Worm (Caenorhabditis elegans) whole organism, L1 larva: ENCODE data around the gene F08G2.8.

Experiments used
- C34B4.2 ChIP-seq: sonication (generic microtip); optimal IDR thresholded peaks from 2 replicates; lab custom pipeline; 2017; ENCODE audit warnings: mild to moderate bottlenecking, missing genetic modification characterization, missing compliant biosample characterization
- F16B12.6 ChIP-seq: fragments of 150-350 bp; optimal IDR thresholded peaks from 2 replicates; lab custom pipeline; 2014; ENCODE audit warnings: missing biosample characterization, missing genetic modification characterization
- ceh-88 ChIP-seq: fragments of 200-800 bp; sonication (Bioruptor generic); IDR thresholded peaks from 2 replicates; pipeline ENCODE4 v1.3.6; 2022; ENCODE audit warnings: missing genetic modification characterization, missing compliant biosample characterization
- dpl-1 ChIP-seq, 3 experiments: fragments of 150-350 bp in 2 of 3; sonication (generic microtip) in 1 of 3; optimal IDR thresholded peaks; 2 replicates each; lab custom pipeline; 2014 to 2017; ENCODE audit warnings: missing biosample characterization in 3 of 3, missing genetic modification characterization in 3 of 3, missing genetic modification reagents in 3 of 3
- dsc-1 ChIP-seq: sonication (generic microtip); optimal IDR thresholded peaks from 2 replicates; lab custom pipeline; 2016; ENCODE audit warnings: mild to moderate bottlenecking, missing genetic modification characterization, missing compliant biosample characterization
- efl-1 ChIP-seq, 4 experiments: fragments of 150-350 bp; optimal IDR thresholded peaks in 3 of 4; peaks in 1 of 4; 1 replicate in 1 of 4; 2 replicates in 3 of 4; lab custom pipeline; 2014; ENCODE audit warnings: missing biosample characterization in 2 of 4, missing genetic modification characterization in 2 of 4, missing genetic modification reagents in 2 of 4
- efl-3 ChIP-seq: fragments of 200-800 bp; sonication (Bioruptor generic); optimal IDR thresholded peaks from 2 replicates; lab custom pipeline; 2018; ENCODE audit warnings: mild to moderate bottlenecking, missing genetic modification characterization, missing compliant biosample characterization
- elt-2 ChIP-seq: sonication (generic microtip); optimal IDR thresholded peaks from 2 replicates; lab custom pipeline; 2016; ENCODE audit warnings: missing genetic modification characterization, mild to moderate bottlenecking, inconsistent platforms, missing compliant biosample characterization, missing genetic modification reagents
- ets-5 ChIP-seq: fragments of 200-800 bp; sonication (Bioruptor generic); IDR thresholded peaks from 2 replicates; pipeline ENCODE4 v1.3.6; 2022; ENCODE audit warnings: missing genetic modification characterization, missing compliant biosample characterization
- fkh-8 ChIP-seq: sonication (generic microtip); optimal IDR thresholded peaks from 2 replicates; lab custom pipeline; 2016; ENCODE audit warnings: mild to moderate bottlenecking, missing genetic modification characterization, missing compliant biosample characterization
- grh-1 ChIP-seq: fragments of 200-800 bp; sonication (Bioruptor generic); IDR thresholded peaks from 2 replicates; pipeline ENCODE4 v1.3.6; 2022; ENCODE audit warnings: missing genetic modification reagents, missing genetic modification characterization, missing compliant biosample characterization
- isw-1 ChIP-seq: fragments of 200-800 bp; sonication (Bioruptor generic); IDR thresholded peaks from 2 replicates; pipeline ENCODE4 v1.3.6; 2022; ENCODE audit warnings: missing genetic modification characterization, missing compliant biosample characterization
- jun-1 ChIP-seq: fragments of 150-350 bp; optimal IDR thresholded peaks from 2 replicates; lab custom pipeline; 2014; ENCODE audit warnings: missing biosample characterization, missing genetic modification reagents, missing genetic modification characterization
- lin-35 ChIP-seq, 2 experiments: fragments of 150-350 bp; optimal IDR thresholded peaks; 2 replicates each; lab custom pipeline; 2014; ENCODE audit warnings: missing biosample characterization in 2 of 2, missing genetic modification characterization in 2 of 2, missing genetic modification reagents in 2 of 2
- lir-3 ChIP-seq: sonication (generic microtip); optimal IDR thresholded peaks from 2 replicates; lab custom pipeline; 2016; ENCODE audit warnings: mild to moderate bottlenecking, missing genetic modification characterization, moderate library complexity, missing compliant biosample characterization; ENCODE audit not compliant: poor library complexity
- mab-9 ChIP-seq: fragments of 200-800 bp; sonication (Bioruptor generic); IDR thresholded peaks from 2 replicates; pipeline ENCODE4 v1.3.6; 2022; ENCODE audit warnings: missing genetic modification reagents, missing genetic modification characterization, missing compliant biosample characterization
- mdl-1 ChIP-seq, 2 experiments: fragments of 150-350 bp; optimal IDR thresholded peaks; 2 replicates each; lab custom pipeline; 2014 to 2017; ENCODE audit warnings: missing biosample characterization in 2 of 2, missing genetic modification characterization in 2 of 2, inconsistent platforms in 1 of 2
- mef-2 ChIP-seq: fragments of 150-350 bp; optimal IDR thresholded peaks from 2 replicates; lab custom pipeline; 2014; ENCODE audit warnings: missing biosample characterization, missing genetic modification characterization
- nhr-19 ChIP-seq: fragments of 200-800 bp; sonication (Bioruptor generic); conservative IDR thresholded peaks from 2 replicates; pipeline ENCODE4 v1.3.6; 2022; ENCODE audit warnings: missing genetic modification characterization, missing compliant biosample characterization
- nhr-20 ChIP-seq: sonication (generic microtip); optimal IDR thresholded peaks from 2 replicates; lab custom pipeline; 2016; ENCODE audit warnings: mild to moderate bottlenecking, missing genetic modification characterization, missing compliant biosample characterization
- nhr-237 ChIP-seq: fragments of 150-350 bp; optimal IDR thresholded peaks from 2 replicates; lab custom pipeline; 2014; ENCODE audit warnings: missing biosample characterization, missing genetic modification characterization
- nhr-28 ChIP-seq: fragments of 150-350 bp; optimal IDR thresholded peaks from 2 replicates; lab custom pipeline; 2014; ENCODE audit warnings: missing biosample characterization, missing genetic modification characterization
- nhr-47 ChIP-seq: sonication (generic microtip); optimal IDR thresholded peaks from 2 replicates; lab custom pipeline; 2016; ENCODE audit warnings: mild to moderate bottlenecking, missing genetic modification characterization, moderate library complexity, missing compliant biosample characterization
- nhr-77 ChIP-seq: fragments of 150-350 bp; optimal IDR thresholded peaks from 2 replicates; lab custom pipeline; 2014; ENCODE audit warnings: missing biosample characterization, missing genetic modification characterization
- nhr-84 ChIP-seq: sonication (generic microtip); optimal IDR thresholded peaks from 2 replicates; lab custom pipeline; 2017; ENCODE audit warnings: missing biosample characterization, missing genetic modification characterization
- nhr-85 ChIP-seq: sonication (generic microtip); peaks from one replicate; lab custom pipeline; 2016; ENCODE audit warnings: missing genetic modification characterization, inconsistent platforms, missing compliant biosample characterization
- sptf-1 ChIP-seq: fragments of 150-350 bp; optimal IDR thresholded peaks from 2 replicates; lab custom pipeline; 2014; ENCODE audit warnings: missing biosample characterization, missing genetic modification characterization
- sup-37 ChIP-seq: fragments of 200-800 bp; sonication (Bioruptor generic); optimal IDR thresholded peaks from 2 replicates; lab custom pipeline; 2018; ENCODE audit warnings: mild to moderate bottlenecking, missing genetic modification characterization, missing compliant biosample characterization
- tbx-2 ChIP-seq: sonication (generic microtip); optimal IDR thresholded peaks from 2 replicates; lab custom pipeline; 2016; ENCODE audit warnings: missing genetic modification characterization, missing compliant biosample characterization
- unc-130 ChIP-seq: fragments of 150-350 bp; optimal IDR thresholded peaks from 2 replicates; lab custom pipeline; 2017; ENCODE audit warnings: missing biosample characterization, missing genetic modification characterization, inconsistent platforms
- unc-30 ChIP-seq: sonication (generic microtip); optimal IDR thresholded peaks from 2 replicates; lab custom pipeline; 2017; ENCODE audit warnings: missing biosample characterization, missing genetic modification characterization
- unc-86 ChIP-seq: sonication (generic microtip); optimal IDR thresholded peaks from 2 replicates; lab custom pipeline; 2016; ENCODE audit warnings: missing genetic modification characterization, missing compliant biosample characterization
- vab-15 ChIP-seq: sonication (generic microtip); optimal IDR thresholded peaks from 2 replicates; lab custom pipeline; 2017; ENCODE audit warnings: missing genotype, mild to moderate bottlenecking, missing genetic modification characterization, missing compliant biosample characterization
- zag-1 ChIP-seq: fragments of 150-350 bp; optimal IDR thresholded peaks from 2 replicates; lab custom pipeline; 2014; ENCODE audit warnings: missing biosample characterization, missing genetic modification characterization
- zip-4 ChIP-seq: fragments of 200-800 bp; sonication (Bioruptor generic); optimal IDR thresholded peaks from 2 replicates; lab custom pipeline; 2018; ENCODE audit warnings: mild to moderate bottlenecking, missing genetic modification characterization, moderate library complexity, missing compliant biosample characterization

Gene F08G2.8

ce11 chrII:13855352-13855751, 3.2 kb downstream of the F08G2.8 start:
- TF ChIP-seq nhr-19 (GFP tag; lab: Robert Waterston, UW) (no peak), fkh-8 (tag; lab: Kevin White, UChicago) (no peak), sup-37 (GFP tag; lab: Kevin White, UChicago) (no peak), nhr-237 (tag; lab: Kevin White, UChicago) (no peak), zag-1 (tag; lab: Kevin White, UChicago) (no peak)
- TF ChIP-seq, all 84 proteins: peak for 0

DNA sequence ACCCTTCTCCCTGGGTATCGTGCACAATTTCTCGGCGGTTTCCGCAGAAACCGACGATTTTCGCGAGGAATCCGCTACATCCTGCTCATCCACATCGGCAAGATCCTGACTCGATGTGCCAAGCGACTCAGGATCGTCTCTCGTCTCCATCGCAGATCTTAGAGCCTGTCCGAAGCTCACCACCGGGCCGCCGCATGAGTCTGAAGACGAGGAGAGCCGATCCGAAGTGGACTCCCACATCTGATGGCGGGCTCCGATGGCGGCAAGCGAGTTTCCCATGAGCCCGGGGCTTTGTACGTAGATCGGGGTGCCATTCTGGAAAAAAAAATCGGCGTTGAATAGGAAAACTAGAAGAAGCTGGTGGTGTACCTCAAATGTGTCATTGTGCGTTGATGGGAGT, 6.2 kb downstream of the F08G2.8 start:
- TF ChIP-seq efl-1 (optimal IDR thresholded peaks at IDR 0.05; lab: Kevin White, UChicago), result no peak
- TF ChIP-seq efl-1 (GFP tag; optimal IDR thresholded peaks at IDR 0.05 in 1 of 2; lab: Kevin White, UChicago), result peak in 1 of 2 experiments; percentile 40
- peak; percentile 19 for TF ChIP-seq nhr-85 (tag; lab: Kevin White, UChicago)
- no peak for TF ChIP-seq ceh-88 (GFP tag; lab: Robert Waterston, UW)

DNA sequence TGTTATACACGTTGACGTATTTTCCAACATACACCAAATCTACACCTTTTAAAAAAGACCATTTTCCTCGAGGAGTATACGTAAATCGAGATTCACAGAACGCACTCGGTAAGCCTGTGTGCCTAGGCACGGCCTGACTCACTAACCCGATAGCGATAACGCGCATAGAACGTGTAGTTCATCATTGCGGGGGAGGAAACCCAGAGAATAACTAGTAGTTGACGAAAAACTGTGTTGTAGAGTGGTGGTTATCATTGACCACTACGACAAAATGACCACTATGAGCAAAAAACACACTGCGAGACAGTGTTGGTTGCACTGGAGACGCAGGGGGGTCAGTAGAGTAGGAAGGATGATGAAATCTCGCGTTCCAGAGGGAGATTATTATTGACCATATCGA, 7.7 kb downstream of the F08G2.8 start:
- no peak for TF ChIP-seq efl-1 (optimal IDR thresholded peaks at IDR 0.05; lab: Kevin White, UChicago)
- peak in 1 of 2 experiments; percentile 80 for TF ChIP-seq efl-1 (GFP tag; optimal IDR thresholded peaks at IDR 0.05 in 1 of 2; lab: Kevin White, UChicago)
- peak; percentile 40 for TF ChIP-seq jun-1
- TF ChIP-seq zip-4 (GFP tag; lab: Kevin White, UChicago), result no peak
- TF ChIP-seq elt-2, result peak; percentile 16
- TF ChIP-seq, all 84 proteins: peak for 3

DNA sequence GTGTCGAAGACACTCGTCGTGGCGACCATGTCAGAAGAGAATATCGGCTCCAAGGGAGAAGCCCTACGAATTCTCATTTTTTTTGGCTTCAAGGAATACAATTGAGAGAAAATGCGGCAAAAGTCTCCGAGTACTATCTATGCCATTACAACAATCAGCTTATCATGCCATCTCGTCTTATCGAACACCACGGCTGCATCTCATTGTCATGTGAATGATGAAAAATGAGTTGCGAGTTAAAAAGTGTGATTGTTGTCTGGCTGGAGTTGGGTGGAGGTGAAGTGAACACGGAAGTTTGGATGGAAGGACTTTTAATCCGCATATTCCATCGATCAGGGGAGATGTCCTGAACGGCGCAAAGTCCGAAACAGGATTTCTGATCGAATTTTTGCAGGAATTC, 8.8 kb downstream of the F08G2.8 start:
- TF ChIP-seq C34B4.2 (tag; lab: Kevin White, UChicago) (no peak), nhr-85 (tag; lab: Kevin White, UChicago) (peak; percentile 50), unc-30 (tag; lab: Kevin White, UChicago) (no peak), nhr-28 (tag; lab: Kevin White, UChicago) (no peak), nhr-47 (tag; lab: Kevin White, UChicago) (no peak), vab-15 (tag; lab: Kevin White, UChicago) (no peak), tbx-2 (no peak), nhr-20 (no peak), unc-130 (tag; lab: Kevin White, UChicago) (no peak), efl-1 (optimal IDR thresholded peaks at IDR 0.05; lab: Kevin White, UChicago) (no peak), efl-1 (GFP tag; optimal IDR thresholded peaks at IDR 0.05 in 1 of 2; lab: Kevin White, UChicago) (peak in 1 of 2 experiments; percentile 86), nhr-77 (no peak), nhr-19 (GFP tag; lab: Robert Waterston, UW) (no peak), jun-1 (no peak), nhr-84 (no peak), elt-2 (peak; percentile 51), sptf-1 (no peak), mab-9 (no peak), isw-1 (GFP tag; lab: Robert Waterston, UW) (no peak), lin-35 (GFP tag; optimal IDR thresholded peaks at IDR 0.05; lab: Kevin White, UChicago) (peak in 1 of 2 experiments; percentile 38), lir-3 (tag; lab: Kevin White, UChicago) (no peak), efl-3 (GFP tag; lab: Kevin White, UChicago) (no peak), mdl-1 (tag; optimal IDR thresholded peaks at IDR 0.05; lab: Kevin White, UChicago) (peak in 1 of 2 experiments; percentile 14), dpl-1 (GFP tag; optimal IDR thresholded peaks at IDR 0.05; lab: Kevin White, UChicago) (no peak), grh-1 (no peak), dsc-1 (tag; lab: Kevin White, UChicago) (no peak), F16B12.6 (tag; lab: Kevin White, UChicago) (no peak), ets-5 (no peak)
- TF ChIP-seq, all 84 proteins: peak for 5

DNA sequence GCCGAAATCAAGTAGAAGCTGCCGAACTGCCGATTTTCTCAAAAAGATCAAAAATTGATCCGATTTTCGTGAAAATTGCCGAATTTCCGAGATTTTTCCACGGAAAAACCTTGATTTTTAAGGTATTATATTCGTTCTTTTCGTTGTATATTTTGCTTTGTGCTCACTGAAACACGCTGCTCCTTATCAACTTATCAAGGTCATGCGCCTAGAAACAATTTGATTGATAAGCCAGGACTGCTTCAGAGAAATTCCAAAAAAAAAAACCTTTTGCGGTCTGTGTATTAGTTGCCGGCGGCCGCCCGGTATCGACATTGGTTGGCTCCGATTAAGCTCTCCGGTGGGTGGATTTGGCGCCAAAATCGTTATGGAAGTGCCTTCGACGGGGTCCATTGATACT, 10.3 kb downstream of the F08G2.8 start:
- TF ChIP-seq elt-2 (peak; percentile 28), unc-86 (tag; lab: Kevin White, UChicago) (no peak), mef-2 (no peak), nhr-19 (GFP tag; lab: Robert Waterston, UW) (no peak)
